Fruit fly (Drosophila melanogaster): ENCODE data around the gene CG12951.
A peak's percentile ranks its signal among the peaks of the same experiment; 100 is the strongest.

DNA sequence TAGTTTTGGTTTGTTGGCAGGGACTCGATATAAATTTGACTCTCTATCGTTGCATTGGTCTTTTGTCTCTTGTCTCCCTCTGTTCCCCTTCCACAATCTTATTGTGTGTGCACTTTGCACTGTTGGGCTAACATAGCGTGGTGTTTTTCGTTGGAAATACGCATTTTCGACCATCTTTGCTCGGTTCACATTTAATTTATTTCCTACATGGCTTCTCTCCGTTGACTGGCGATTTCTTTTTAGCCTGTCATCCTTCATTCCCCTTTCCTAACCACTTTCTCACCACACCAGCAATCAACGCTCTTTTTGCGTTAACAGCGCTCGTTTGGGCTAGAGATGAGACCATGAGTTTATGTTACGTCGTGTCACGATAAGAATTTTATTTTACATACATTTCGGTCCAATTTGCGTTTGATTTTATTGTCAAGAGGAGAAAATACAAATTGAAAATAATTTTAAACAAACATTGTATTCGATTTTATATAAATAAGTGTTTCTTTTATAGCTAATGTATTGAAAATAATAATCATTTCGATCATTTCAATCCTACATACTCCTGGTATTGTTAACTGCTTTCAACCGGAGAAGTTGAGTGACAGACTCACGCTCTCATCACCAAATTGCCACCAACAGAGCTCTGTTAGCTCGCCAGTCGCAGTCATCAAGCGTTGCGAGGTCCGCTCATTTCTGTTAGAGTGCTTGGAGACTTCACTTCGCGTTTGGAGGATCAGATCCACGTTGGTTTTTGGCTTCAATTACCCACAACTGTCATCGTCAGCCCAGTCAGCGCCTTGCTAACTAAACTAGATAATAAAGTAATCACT, 11.3 kb upstream of the CG12951 start:
- TF ChIP-seq kay (GFP tag; ENCODE audit: borderline replicate concordance) (peak; percentile 99), CG5204 (GFP tag; optimal IDR thresholded peaks at IDR 0.05) (peak; percentile 94), pad (GFP tag; optimal IDR thresholded peaks at IDR 0.05) (peak; percentile 90)
